Worm (Caenorhabditis elegans) whole organism, late embryonic: ENCODE data around the gene piit-1.

Experiments
- C38D4.7 ChIP-seq: fragments of 200-800 bp; sonication (Bioruptor generic); optimal IDR thresholded peaks from 2 replicates; lab custom pipeline; 2018; ENCODE audit warnings: mild to moderate bottlenecking, missing genetic modification characterization, moderate library complexity, missing compliant biosample characterization
- F13H6.1 ChIP-seq: sonication (generic microtip); optimal IDR thresholded peaks from 2 replicates; lab custom pipeline; 2016; ENCODE audit warnings: missing genetic modification characterization, missing compliant biosample characterization
- K02D7.2 ChIP-seq: sonication (generic microtip); optimal IDR thresholded peaks from 2 replicates; lab custom pipeline; 2017; ENCODE audit warnings: mild to moderate bottlenecking, missing genetic modification characterization, missing compliant biosample characterization
- K09A11.1 ChIP-seq: sonication (generic microtip); optimal IDR thresholded peaks from 2 replicates; lab custom pipeline; 2017; ENCODE audit warnings: antibody characterized with exemption, mild to moderate bottlenecking, missing genetic modification characterization, missing compliant biosample characterization; ENCODE audit not compliant: insufficient read depth
- T23F11.4 ChIP-seq: fragments of 200-800 bp; sonication (Bioruptor generic); optimal IDR thresholded peaks from 2 replicates; lab custom pipeline; 2018; ENCODE audit warnings: mild to moderate bottlenecking, missing genetic modification characterization, missing compliant biosample characterization
- ama-1 ChIP-seq: fragments of 150-350 bp; optimal IDR thresholded peaks from 2 replicates; lab custom pipeline; 2014
- ceh-14 ChIP-seq: sonication (generic microtip); optimal IDR thresholded peaks from 2 replicates; lab custom pipeline; 2016; ENCODE audit warnings: missing genotype, missing genetic modification characterization, missing compliant biosample characterization
- ceh-18 ChIP-seq: sonication (generic microtip); optimal IDR thresholded peaks from 2 replicates; lab custom pipeline; 2016; ENCODE audit warnings: missing genetic modification characterization, missing compliant biosample characterization
- ceh-19 ChIP-seq: fragments of 200-800 bp; sonication (Bioruptor generic); optimal IDR thresholded peaks from 2 replicates; lab custom pipeline; 2018; ENCODE audit warnings: mild to moderate bottlenecking, missing genetic modification characterization, missing compliant biosample characterization
- ceh-22 ChIP-seq: sonication (generic microtip); optimal IDR thresholded peaks from 2 replicates; lab custom pipeline; 2017; ENCODE audit warnings: missing biosample characterization, missing genetic modification characterization
- ceh-30 ChIP-seq: fragments of 150-350 bp; optimal IDR thresholded peaks from 2 replicates; lab custom pipeline; 2014; ENCODE audit warnings: missing biosample characterization, missing genetic modification characterization
- ceh-45 ChIP-seq: fragments of 200-800 bp; sonication (Bioruptor generic); IDR thresholded peaks from 2 replicates; pipeline ENCODE4 v1.3.6; 2022; ENCODE audit warnings: missing genetic modification reagents, missing genetic modification characterization, missing compliant biosample characterization
- ceh-48 ChIP-seq: sonication (generic microtip); optimal IDR thresholded peaks from 2 replicates; lab custom pipeline; 2016; ENCODE audit warnings: missing genetic modification characterization, inconsistent platforms, missing compliant biosample characterization
- ceh-6 ChIP-seq: fragments of 200-800 bp; sonication (Bioruptor generic); optimal IDR thresholded peaks from 2 replicates; lab custom pipeline; 2018; ENCODE audit warnings: mild to moderate bottlenecking, missing genetic modification characterization, missing compliant biosample characterization
- ceh-9 ChIP-seq: sonication (generic microtip); optimal IDR thresholded peaks from 2 replicates; lab custom pipeline; 2016; ENCODE audit warnings: mild to moderate bottlenecking, missing genetic modification characterization, inconsistent platforms, missing compliant biosample characterization
- dmd-4 ChIP-seq: sonication (generic microtip); optimal IDR thresholded peaks from 2 replicates; lab custom pipeline; 2016; ENCODE audit warnings: borderline replicate concordance, missing genetic modification characterization, missing compliant biosample characterization
- dve-1 ChIP-seq: sonication (generic microtip); optimal IDR thresholded peaks from 2 replicates; lab custom pipeline; 2017; ENCODE audit warnings: antibody characterized with exemption, mild to moderate bottlenecking, missing genetic modification characterization, missing compliant biosample characterization
- elt-2 ChIP-seq: sonication (generic microtip); optimal IDR thresholded peaks from 2 replicates; lab custom pipeline; 2016; ENCODE audit warnings: missing genetic modification reagents, missing genetic modification characterization, missing compliant biosample characterization
- elt-4 ChIP-seq: sonication (generic microtip); optimal IDR thresholded peaks from 2 replicates; lab custom pipeline; 2016; ENCODE audit warnings: missing genetic modification characterization, missing compliant biosample characterization
- fax-1 ChIP-seq: sonication (generic microtip); optimal IDR thresholded peaks from 2 replicates; lab custom pipeline; 2016; ENCODE audit warnings: missing genotype, missing genetic modification characterization, missing compliant biosample characterization
- fkh-10 ChIP-seq: fragments of 150-350 bp; optimal IDR thresholded peaks from 2 replicates; lab custom pipeline; 2014; ENCODE audit warnings: missing biosample characterization, missing genetic modification reagents, missing genetic modification characterization
- fkh-6 ChIP-seq: sonication (generic microtip); optimal IDR thresholded peaks from 2 replicates; lab custom pipeline; 2016; ENCODE audit warnings: missing genetic modification characterization, missing compliant biosample characterization
- hlh-13 ChIP-seq: fragments of 200-800 bp; sonication (Bioruptor generic); optimal IDR thresholded peaks from 2 replicates; lab custom pipeline; 2018; ENCODE audit warnings: mild to moderate bottlenecking, missing genetic modification characterization, missing compliant biosample characterization
- lim-6 ChIP-seq: sonication (generic microtip); optimal IDR thresholded peaks from 2 replicates; lab custom pipeline; 2016; ENCODE audit warnings: missing genetic modification characterization, missing compliant biosample characterization
- lin-11 ChIP-seq: fragments of 200-800 bp; sonication (Bioruptor generic); optimal IDR thresholded peaks from 2 replicates; lab custom pipeline; 2018; ENCODE audit warnings: mild to moderate bottlenecking, missing genetic modification characterization, missing compliant biosample characterization
- madf-2 ChIP-seq: sonication (generic microtip); optimal IDR thresholded peaks from 2 replicates; lab custom pipeline; 2017; ENCODE audit warnings: missing genetic modification characterization, missing compliant biosample characterization
- mec-3 ChIP-seq: sonication (generic microtip); optimal IDR thresholded peaks from 2 replicates; lab custom pipeline; 2016; ENCODE audit warnings: borderline replicate concordance, missing genetic modification characterization, missing compliant biosample characterization
- nhr-11 ChIP-seq: fragments of 150-350 bp; optimal IDR thresholded peaks from 2 replicates; lab custom pipeline; 2014; ENCODE audit warnings: missing biosample characterization, missing genetic modification characterization
- nhr-232 ChIP-seq: sonication (generic microtip); optimal IDR thresholded peaks from 2 replicates; lab custom pipeline; 2016; ENCODE audit warnings: missing genetic modification characterization, missing compliant biosample characterization
- odd-2 ChIP-seq: sonication (generic microtip); optimal IDR thresholded peaks from 2 replicates; lab custom pipeline; 2017; ENCODE audit warnings: antibody characterized with exemption, mild to moderate bottlenecking, missing genetic modification characterization, missing compliant biosample characterization
- pat-9 ChIP-seq: fragments of 200-800 bp; sonication (Bioruptor generic); optimal IDR thresholded peaks from 2 replicates; lab custom pipeline; 2018; ENCODE audit warnings: mild to moderate bottlenecking, missing genetic modification characterization, moderate library complexity, missing compliant biosample characterization
- pax-1 ChIP-seq: fragments of 150-350 bp; optimal IDR thresholded peaks from 2 replicates; lab custom pipeline; 2014; ENCODE audit warnings: missing biosample characterization, missing genetic modification characterization
- pha-2 ChIP-seq: sonication (generic microtip); optimal IDR thresholded peaks from 2 replicates; lab custom pipeline; 2017; ENCODE audit warnings: mild to moderate bottlenecking, missing genetic modification characterization, missing compliant biosample characterization
- pqm-1 ChIP-seq: sonication (generic microtip); optimal IDR thresholded peaks from 2 replicates; lab custom pipeline; 2016; ENCODE audit warnings: missing genetic modification characterization, missing compliant biosample characterization
- pros-1 ChIP-seq: fragments of 150-350 bp; optimal IDR thresholded peaks from 2 replicates; lab custom pipeline; 2014; ENCODE audit warnings: missing biosample characterization, missing genetic modification reagents, missing genetic modification characterization
- rnt-1 ChIP-seq: sonication (generic microtip); optimal IDR thresholded peaks from 2 replicates; lab custom pipeline; 2016; ENCODE audit warnings: missing genetic modification characterization, missing compliant biosample characterization
- sox-4 ChIP-seq: sonication (generic microtip); optimal IDR thresholded peaks from 2 replicates; lab custom pipeline; 2017; ENCODE audit warnings: mild to moderate bottlenecking, missing genetic modification characterization, inconsistent platforms, missing compliant biosample characterization
- ttx-3 ChIP-seq: sonication (generic microtip); optimal IDR thresholded peaks from 2 replicates; lab custom pipeline; 2016; ENCODE audit warnings: missing genetic modification reagents, missing genetic modification characterization, missing compliant biosample characterization
- unc-42 ChIP-seq: sonication (generic microtip); optimal IDR thresholded peaks from 2 replicates; lab custom pipeline; 2016; ENCODE audit warnings: missing genotype, missing genetic modification characterization, missing compliant biosample characterization
- unc-55 ChIP-seq: sonication (generic microtip); optimal IDR thresholded peaks from 2 replicates; lab custom pipeline; 2017; ENCODE audit warnings: missing biosample characterization, missing genetic modification reagents, missing genetic modification characterization
- unc-86 ChIP-seq: sonication (generic microtip); optimal IDR thresholded peaks from 2 replicates; lab custom pipeline; 2016; ENCODE audit warnings: missing genetic modification characterization, missing compliant biosample characterization
- zip-5 ChIP-seq: sonication (generic microtip); optimal IDR thresholded peaks from 2 replicates; lab custom pipeline; 2016; ENCODE audit warnings: missing genetic modification characterization, missing compliant biosample characterization

Gene piit-1

ce11 chrV:11615948-11616681 lies 6.2 kb upstream of the piit-1 start, which contains the start of gene nlp-24:
Gene nlp-24 (plus strand): TSS chrV:11616376.
- TF ChIP-seq fkh-6 (tag; lab: Kevin White, UChicago) (no peak), pqm-1 (no peak), elt-4 (no peak), ceh-48 (no peak), ama-1 (lab: Kevin White, UChicago) (no peak), rnt-1 (no peak), fkh-10 (GFP tag; lab: Kevin White, UChicago) (no peak), dve-1 (tag; lab: Kevin White, UChicago) (no peak), pax-1 (tag; lab: Kevin White, UChicago) (no peak), unc-42 (tag; lab: Kevin White, UChicago) (no peak), ceh-14 (tag; lab: Kevin White, UChicago) (no peak), ceh-45 (GFP tag; lab: Robert Waterston, UW) (no peak), mec-3 (tag; lab: Kevin White, UChicago) (no peak)

DNA sequence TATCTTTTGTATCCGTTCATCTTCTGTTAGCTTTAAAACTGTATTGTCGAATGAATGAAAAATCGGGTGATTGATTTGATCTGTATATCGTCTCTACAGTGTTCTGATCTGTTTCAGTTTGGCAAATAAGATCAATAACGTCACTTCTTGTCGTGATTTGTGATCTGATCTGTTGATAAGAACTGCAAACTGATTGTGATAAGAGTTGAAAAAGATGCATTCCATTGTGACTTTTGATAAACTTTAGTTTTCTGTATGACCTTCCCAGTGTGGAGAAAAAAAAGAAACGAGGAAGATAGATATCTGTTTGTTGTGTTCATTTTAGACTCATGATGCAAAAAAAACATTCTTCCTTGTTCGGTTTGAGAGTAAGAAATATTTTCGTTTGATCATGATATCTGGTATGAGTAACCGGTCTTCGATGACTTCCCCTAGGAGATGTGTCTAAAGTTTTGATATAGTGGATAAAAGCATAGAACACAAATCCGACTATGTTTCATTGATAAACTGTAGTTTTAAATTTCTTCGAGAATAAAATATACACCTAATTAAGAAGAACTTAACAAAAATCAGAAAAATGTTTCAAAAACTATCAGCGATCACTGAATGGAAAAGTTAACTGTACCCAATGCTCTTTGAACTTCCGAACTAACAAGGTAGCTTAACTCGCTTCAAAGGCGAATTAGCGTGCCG lies 5.0 kb upstream of the piit-1 start:
- TF ChIP-seq elt-2 (tag; lab: Kevin White, UChicago) (peak; percentile 80), fax-1 (tag; lab: Kevin White, UChicago) (no peak), ceh-19 (GFP tag; lab: Kevin White, UChicago) (no peak)

DNA sequence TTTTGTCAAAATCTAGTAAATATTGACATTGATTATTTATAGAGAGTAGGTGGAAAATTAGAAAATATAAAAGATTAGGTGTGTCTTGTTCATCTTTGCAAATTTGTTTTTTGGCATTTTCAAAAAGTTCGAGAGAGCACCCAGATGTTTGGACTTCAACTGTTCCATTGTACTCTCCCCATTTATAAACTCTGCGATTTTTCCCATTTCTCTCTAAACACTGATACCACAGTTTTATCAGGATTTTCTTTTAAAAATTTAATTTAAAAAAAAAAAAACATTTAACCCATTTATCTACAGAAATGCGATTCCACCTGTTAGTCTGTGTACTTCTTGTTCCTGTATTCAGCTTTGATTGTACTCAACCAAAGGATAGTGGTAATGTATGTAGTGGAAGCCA lies 3.1 kb upstream of the piit-1 start, which contains the start of gene tag-290:
TSS of gene tag-290 (plus strand) at position 301 of the 400 bp plus-strand sequence.
- no peak for TF ChIP-seq lin-11 (tag; lab: Kevin White, UChicago)
- TF ChIP-seq elt-2 (tag; lab: Kevin White, UChicago) = no peak
- TF ChIP-seq sox-4 = no peak
- no peak for TF ChIP-seq K02D7.2 (tag; lab: Kevin White, UChicago)
- TF ChIP-seq unc-55 (GFP tag; lab: Kevin White, UChicago) = no peak
- no peak for TF ChIP-seq F13H6.1 (tag; lab: Kevin White, UChicago)
- no peak for TF ChIP-seq unc-86
- no peak for TF ChIP-seq nhr-11 (tag; lab: Kevin White, UChicago)

- TF ChIP-seq ceh-19 (GFP tag; lab: Kevin White, UChicago) = peak; percentile 79
- TF ChIP-seq zip-5 (tag; lab: Kevin White, UChicago) = peak; percentile 66
- TF ChIP-seq F13H6.1 (tag; lab: Kevin White, UChicago) = peak; percentile 59
- TF ChIP-seq pros-1 (tag; lab: Kevin White, UChicago) = peak; percentile 20
- TF ChIP-seq ceh-30 (tag; lab: Kevin White, UChicago) = no peak
- peak; percentile 66 for TF ChIP-seq lin-11 (tag; lab: Kevin White, UChicago)
- TF ChIP-seq rnt-1 = peak; percentile 61
- peak; percentile 85 for TF ChIP-seq ceh-14 (tag; lab: Kevin White, UChicago)
- TF ChIP-seq nhr-232 (tag; lab: Kevin White, UChicago) = peak; percentile 49
- peak; percentile 5 for TF ChIP-seq hlh-13 (GFP tag; lab: Kevin White, UChicago)
- peak; percentile 74 for TF ChIP-seq pat-9 (tag; lab: Kevin White, UChicago)
- peak; percentile 40 for TF ChIP-seq ceh-9
- no peak for TF ChIP-seq nhr-11 (tag; lab: Kevin White, UChicago)
- peak; percentile 80 for TF ChIP-seq C38D4.7 (GFP tag; lab: Kevin White, UChicago)
- TF ChIP-seq K09A11.1 (tag; lab: Kevin White, UChicago) = peak; percentile 79
- TF ChIP-seq odd-2 = peak; percentile 77
- peak; percentile 62 for TF ChIP-seq pha-2 (tag; lab: Kevin White, UChicago)
- no peak for TF ChIP-seq pqm-1
- TF ChIP-seq fkh-10 (GFP tag; lab: Kevin White, UChicago) = peak; percentile 51
- peak; percentile 8 for TF ChIP-seq mec-3 (tag; lab: Kevin White, UChicago)
- peak; percentile 77 for TF ChIP-seq ceh-45 (GFP tag; lab: Robert Waterston, UW)
- TF ChIP-seq lim-6 (tag; lab: Kevin White, UChicago) = peak; percentile 66
- peak; percentile 85 for TF ChIP-seq ttx-3
- TF ChIP-seq ceh-18 (tag; lab: Kevin White, UChicago) = no peak
- TF ChIP-seq ceh-6 (GFP tag; lab: Kevin White, UChicago) = peak; percentile 63
- peak; percentile 60 for TF ChIP-seq T23F11.4 (GFP tag; lab: Kevin White, UChicago)
- peak; percentile 71 for TF ChIP-seq dmd-4 (tag; lab: Kevin White, UChicago)
- TF ChIP-seq unc-55 (GFP tag; lab: Kevin White, UChicago) = no peak
- TF ChIP-seq fax-1 (tag; lab: Kevin White, UChicago) = peak; percentile 83
- TF ChIP-seq ceh-22 (tag; lab: Kevin White, UChicago) = no peak
- peak; percentile 75 for TF ChIP-seq madf-2 (tag; lab: Kevin White, UChicago)
Measured at ce11 chrV:11610481-11610880, 532 bp upstream of the piit-1 start, which contains the start of gene sas-5. Gene sas-5 (plus strand): TSS chrV:11610737.
